Worm (Caenorhabditis elegans) whole organism, L1 larva: ENCODE data around the gene ZK652.8.

Experiments used
- C16A3.4 ChIP-seq: fragments of 150-350 bp; optimal IDR thresholded peaks from 2 replicates; lab custom pipeline; 2014; ENCODE audit warnings: missing biosample characterization, missing genetic modification characterization
- Y116A8C.19 ChIP-seq: sonication (generic microtip); optimal IDR thresholded peaks from 2 replicates; lab custom pipeline; 2016; ENCODE audit warnings: missing compliant biosample characterization, missing genetic modification characterization, borderline replicate concordance
- aha-1 ChIP-seq: fragments of 150-350 bp; optimal IDR thresholded peaks from 2 replicates; lab custom pipeline; 2014; ENCODE audit warnings: missing biosample characterization, missing genetic modification characterization
- alr-1 ChIP-seq: fragments of 200-800 bp; sonication (Bioruptor generic); optimal IDR thresholded peaks from 2 replicates; lab custom pipeline; 2018; ENCODE audit warnings: borderline replicate concordance, mild to moderate bottlenecking, missing genetic modification characterization, missing compliant biosample characterization
- ama-1 ChIP-seq: fragments of 150-350 bp; optimal IDR thresholded peaks from 2 replicates; lab custom pipeline; 2014
- ceh-63 ChIP-seq: fragments of 200-800 bp; sonication (Bioruptor generic); optimal IDR thresholded peaks from 2 replicates; lab custom pipeline; 2018; ENCODE audit warnings: mild to moderate bottlenecking, missing genetic modification characterization, missing compliant biosample characterization
- ceh-8 ChIP-seq: fragments of 200-800 bp; sonication (Bioruptor generic); optimal IDR thresholded peaks from 2 replicates; lab custom pipeline; 2018; ENCODE audit warnings: mild to moderate bottlenecking, missing genetic modification characterization, moderate library complexity, missing compliant biosample characterization
- ceh-82 ChIP-seq, 3 experiments: fragments of 150-350 bp in 1 of 3; sonication (generic microtip) in 2 of 3; optimal IDR thresholded peaks; 2 replicates each; lab custom pipeline; 2014 to 2017; ENCODE audit warnings: missing biosample characterization in 3 of 3, missing genetic modification characterization in 3 of 3
- ceh-90 ChIP-seq: sonication (generic microtip); optimal IDR thresholded peaks from 2 replicates; lab custom pipeline; 2016; ENCODE audit warnings: missing genetic modification characterization, missing compliant biosample characterization
- ces-1 ChIP-seq: fragments of 150-350 bp; optimal IDR thresholded peaks from 2 replicates; lab custom pipeline; 2014; ENCODE audit warnings: missing biosample characterization, missing genetic modification reagents, missing genetic modification characterization
- dpl-1 ChIP-seq, 3 experiments: fragments of 150-350 bp in 2 of 3; sonication (generic microtip) in 1 of 3; optimal IDR thresholded peaks; 2 replicates each; lab custom pipeline; 2014 to 2017; ENCODE audit warnings: missing biosample characterization in 3 of 3, missing genetic modification characterization in 3 of 3, missing genetic modification reagents in 3 of 3
- efl-1 ChIP-seq, 4 experiments: fragments of 150-350 bp; optimal IDR thresholded peaks in 3 of 4; peaks in 1 of 4; 1 replicate in 1 of 4; 2 replicates in 3 of 4; lab custom pipeline; 2014; ENCODE audit warnings: missing biosample characterization in 2 of 4, missing genetic modification characterization in 2 of 4, missing genetic modification reagents in 2 of 4
- elt-2 ChIP-seq: sonication (generic microtip); optimal IDR thresholded peaks from 2 replicates; lab custom pipeline; 2016; ENCODE audit warnings: missing genetic modification characterization, mild to moderate bottlenecking, inconsistent platforms, missing compliant biosample characterization, missing genetic modification reagents
- elt-3 ChIP-seq, 6 experiments: fragments of 150-350 bp in 1 of 6; sonication (generic microtip); optimal IDR thresholded peaks; 2 replicates each; lab custom pipeline; 2017 to 2018; ENCODE audit warnings: missing biosample characterization in 6 of 6, missing genetic modification characterization in 6 of 6, inconsistent platforms in 1 of 6
- fkh-4 ChIP-seq: sonication (generic microtip); optimal IDR thresholded peaks from 2 replicates; lab custom pipeline; 2016; ENCODE audit warnings: missing compliant biosample characterization, missing genetic modification characterization, borderline replicate concordance
- fkh-8 ChIP-seq: sonication (generic microtip); optimal IDR thresholded peaks from 2 replicates; lab custom pipeline; 2016; ENCODE audit warnings: mild to moderate bottlenecking, missing genetic modification characterization, missing compliant biosample characterization
- fos-1 ChIP-seq: fragments of 150-350 bp; optimal IDR thresholded peaks from 2 replicates; lab custom pipeline; 2014; ENCODE audit warnings: missing biosample characterization, missing genetic modification characterization
- grh-1 ChIP-seq: fragments of 200-800 bp; sonication (Bioruptor generic); IDR thresholded peaks from 2 replicates; pipeline ENCODE4 v1.3.6; 2022; ENCODE audit warnings: missing genetic modification reagents, missing genetic modification characterization, missing compliant biosample characterization
- hlh-4 ChIP-seq: sonication (generic microtip); optimal IDR thresholded peaks from 2 replicates; lab custom pipeline; 2016; ENCODE audit warnings: mild to moderate bottlenecking, missing genetic modification characterization, missing compliant biosample characterization
- isw-1 ChIP-seq: fragments of 200-800 bp; sonication (Bioruptor generic); IDR thresholded peaks from 2 replicates; pipeline ENCODE4 v1.3.6; 2022; ENCODE audit warnings: missing genetic modification characterization, missing compliant biosample characterization
- lin-13 ChIP-seq: fragments of 150-350 bp; optimal IDR thresholded peaks from 2 replicates; lab custom pipeline; 2014; ENCODE audit warnings: missing biosample characterization, missing genetic modification reagents, missing genetic modification characterization
- lin-15B ChIP-seq: fragments of 150-350 bp; sonication (generic microtip); optimal IDR thresholded peaks from 3 replicates; lab custom pipeline; 2014; ENCODE audit warnings: missing biosample characterization, missing genetic modification characterization
- lin-39 ChIP-seq: fragments of 150-350 bp; optimal IDR thresholded peaks from 2 replicates; lab custom pipeline; 2014; ENCODE audit warnings: missing biosample characterization, missing genetic modification reagents, missing genetic modification characterization
- lir-3 ChIP-seq: sonication (generic microtip); optimal IDR thresholded peaks from 2 replicates; lab custom pipeline; 2016; ENCODE audit warnings: mild to moderate bottlenecking, missing genetic modification characterization, moderate library complexity, missing compliant biosample characterization; ENCODE audit not compliant: poor library complexity
- lsy-2 ChIP-seq, 2 experiments: fragments of 150-350 bp; optimal IDR thresholded peaks; 2 replicates each; lab custom pipeline; 2014; ENCODE audit warnings: missing biosample characterization in 2 of 2, missing genetic modification characterization in 2 of 2
- mdl-1 ChIP-seq, 2 experiments: fragments of 150-350 bp; optimal IDR thresholded peaks; 2 replicates each; lab custom pipeline; 2014 to 2017; ENCODE audit warnings: missing biosample characterization in 2 of 2, missing genetic modification characterization in 2 of 2, inconsistent platforms in 1 of 2
- mep-1 ChIP-seq: fragments of 150-350 bp; optimal IDR thresholded peaks from 2 replicates; lab custom pipeline; 2014; ENCODE audit warnings: missing biosample characterization, missing genetic modification characterization
- nhr-12 ChIP-seq: sonication (generic microtip); optimal IDR thresholded peaks from 2 replicates; lab custom pipeline; 2017; ENCODE audit warnings: missing biosample characterization, missing genetic modification characterization
- nhr-19 ChIP-seq: fragments of 200-800 bp; sonication (Bioruptor generic); conservative IDR thresholded peaks from 2 replicates; pipeline ENCODE4 v1.3.6; 2022; ENCODE audit warnings: missing genetic modification characterization, missing compliant biosample characterization
- nhr-20 ChIP-seq: sonication (generic microtip); optimal IDR thresholded peaks from 2 replicates; lab custom pipeline; 2016; ENCODE audit warnings: mild to moderate bottlenecking, missing genetic modification characterization, missing compliant biosample characterization
- nhr-237 ChIP-seq: fragments of 150-350 bp; optimal IDR thresholded peaks from 2 replicates; lab custom pipeline; 2014; ENCODE audit warnings: missing biosample characterization, missing genetic modification characterization
- nhr-28 ChIP-seq: fragments of 150-350 bp; optimal IDR thresholded peaks from 2 replicates; lab custom pipeline; 2014; ENCODE audit warnings: missing biosample characterization, missing genetic modification characterization
- nhr-47 ChIP-seq: sonication (generic microtip); optimal IDR thresholded peaks from 2 replicates; lab custom pipeline; 2016; ENCODE audit warnings: mild to moderate bottlenecking, missing genetic modification characterization, moderate library complexity, missing compliant biosample characterization
- nhr-71 ChIP-seq: sonication (generic microtip); optimal IDR thresholded peaks from 2 replicates; lab custom pipeline; 2016; ENCODE audit warnings: mild to moderate bottlenecking, missing genetic modification characterization, moderate library complexity, missing compliant biosample characterization
- nhr-76 ChIP-seq: sonication (generic microtip); optimal IDR thresholded peaks from 2 replicates; lab custom pipeline; 2017; ENCODE audit warnings: missing biosample characterization, missing genetic modification characterization
- nhr-77 ChIP-seq: fragments of 150-350 bp; optimal IDR thresholded peaks from 2 replicates; lab custom pipeline; 2014; ENCODE audit warnings: missing biosample characterization, missing genetic modification characterization
- nhr-84 ChIP-seq: sonication (generic microtip); optimal IDR thresholded peaks from 2 replicates; lab custom pipeline; 2017; ENCODE audit warnings: missing biosample characterization, missing genetic modification characterization
- pqm-1 ChIP-seq: sonication (generic microtip); optimal IDR thresholded peaks from 3 replicates; lab custom pipeline; 2017; ENCODE audit warnings: missing biosample characterization, missing genetic modification characterization
- sptf-1 ChIP-seq: fragments of 150-350 bp; optimal IDR thresholded peaks from 2 replicates; lab custom pipeline; 2014; ENCODE audit warnings: missing biosample characterization, missing genetic modification characterization
- unc-30 ChIP-seq: sonication (generic microtip); optimal IDR thresholded peaks from 2 replicates; lab custom pipeline; 2017; ENCODE audit warnings: missing biosample characterization, missing genetic modification characterization
- unc-62 ChIP-seq: fragments of 150-350 bp; optimal IDR thresholded peaks from 2 replicates; lab custom pipeline; 2014; ENCODE audit warnings: missing biosample characterization, missing genetic modification reagents, missing genetic modification characterization
- unc-86 ChIP-seq: sonication (generic microtip); optimal IDR thresholded peaks from 2 replicates; lab custom pipeline; 2016; ENCODE audit warnings: missing genetic modification characterization, missing compliant biosample characterization
- unc-98 ChIP-seq: fragments of 200-800 bp; sonication (Bioruptor generic); IDR thresholded peaks from 2 replicates; pipeline ENCODE4 v1.3.6; 2022; ENCODE audit warnings: missing genetic modification characterization, missing compliant biosample characterization
- xbp-1 ChIP-seq: sonication (generic microtip); optimal IDR thresholded peaks from 2 replicates; lab custom pipeline; 2016; ENCODE audit warnings: missing genetic modification characterization, missing compliant biosample characterization

Gene ZK652.8

DNA sequence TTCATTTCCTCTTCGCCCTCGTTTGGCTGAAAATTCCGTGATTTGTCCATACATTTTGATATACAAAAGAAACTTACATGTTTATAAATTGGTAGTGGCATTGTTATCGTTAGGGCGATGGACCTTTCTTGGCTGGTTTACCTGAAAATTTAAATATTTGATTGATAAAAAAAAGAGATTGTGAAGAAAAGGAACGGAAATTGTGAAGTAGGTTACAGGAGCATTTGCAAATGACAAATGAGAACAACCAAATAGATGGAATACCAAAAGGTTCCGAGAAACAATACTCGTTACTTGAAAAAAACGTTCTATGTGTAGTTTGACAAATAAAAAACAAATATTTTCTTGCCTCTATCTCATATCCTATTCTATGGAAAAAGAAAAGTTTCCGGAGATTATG is at the start of gene ZK652.8:
Gene ZK652.8 (minus strand): TSS at position 101 of the 400 bp plus-strand sequence.
- TF ChIP-seq fkh-8 (tag; lab: Kevin White, UChicago), result no peak
- no peak for TF ChIP-seq ceh-82 (tag; optimal IDR thresholded peaks at IDR 0.05; lab: Kevin White, UChicago)
- no peak for TF ChIP-seq ceh-63 (GFP tag; lab: Kevin White, UChicago)
- TF ChIP-seq ceh-8 (GFP tag; lab: Kevin White, UChicago), result no peak

DNA sequence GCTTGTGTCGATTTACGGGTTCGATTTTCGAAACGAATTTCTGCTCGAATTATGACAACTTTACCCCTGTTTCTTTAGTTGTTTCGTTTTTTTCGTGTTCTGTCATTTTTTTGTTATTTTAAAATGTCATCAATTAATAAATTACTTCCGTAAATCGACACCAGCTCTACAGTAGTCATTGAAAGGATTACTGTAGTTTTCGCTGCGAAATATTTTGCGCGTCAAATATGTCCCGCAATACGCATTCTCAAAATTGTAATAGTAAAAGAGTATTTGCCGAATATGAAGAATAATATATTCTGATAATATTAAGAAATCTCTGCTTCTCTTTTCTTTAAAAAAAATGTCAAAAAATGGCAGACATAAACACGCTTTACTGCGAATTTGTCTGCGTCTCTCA is 49.8 kb upstream of the ZK652.8 start:
- TF ChIP-seq lin-15B (tag; lab: Kevin White, UChicago) (no peak), nhr-28 (tag; lab: Kevin White, UChicago) (no peak), aha-1 (tag; lab: Kevin White, UChicago) (no peak), grh-1 (GFP tag; lab: Robert Waterston, UW) (no peak), lin-39 (no peak), hlh-4 (tag; lab: Kevin White, UChicago) (no peak), nhr-84 (tag; lab: Kevin White, UChicago) (no peak), xbp-1 (tag; lab: Kevin White, UChicago) (no peak), fkh-8 (tag; lab: Kevin White, UChicago) (peak; percentile 27), efl-1 (optimal IDR thresholded peaks at IDR 0.05; lab: Kevin White, UChicago) (no peak), efl-1 (GFP tag; optimal IDR thresholded peaks at IDR 0.05 in 1 of 2; lab: Kevin White, UChicago) (peak in 1 of 2 experiments; percentile 54), sptf-1 (tag; lab: Kevin White, UChicago) (no peak), nhr-77 (tag; lab: Kevin White, UChicago) (no peak), nhr-76 (no peak), elt-3 (tag; optimal IDR thresholded peaks at IDR 0.05; lab: Kevin White, UChicago) (no peak), unc-30 (tag; lab: Kevin White, UChicago) (no peak), nhr-12 (tag; lab: Kevin White, UChicago) (no peak), ceh-63 (GFP tag; lab: Kevin White, UChicago) (no peak)

- TF ChIP-seq nhr-20 (tag; lab: Kevin White, UChicago) (no peak), hlh-4 (tag; lab: Kevin White, UChicago) (no peak), nhr-84 (tag; lab: Kevin White, UChicago) (no peak), alr-1 (tag; lab: Kevin White, UChicago) (no peak), ces-1 (GFP tag; lab: Kevin White, UChicago) (no peak), ama-1 (lab: Kevin White, UChicago) (no peak), sptf-1 (tag; lab: Kevin White, UChicago) (no peak), lir-3 (tag; lab: Kevin White, UChicago) (no peak), efl-1 (optimal IDR thresholded peaks at IDR 0.05; lab: Kevin White, UChicago) (no peak), efl-1 (GFP tag; optimal IDR thresholded peaks at IDR 0.05 in 1 of 2; lab: Kevin White, UChicago) (no peak)
Observed at ce11 chrIII:7892333-7892732, 48.9 kb upstream of the ZK652.8 start.

DNA sequence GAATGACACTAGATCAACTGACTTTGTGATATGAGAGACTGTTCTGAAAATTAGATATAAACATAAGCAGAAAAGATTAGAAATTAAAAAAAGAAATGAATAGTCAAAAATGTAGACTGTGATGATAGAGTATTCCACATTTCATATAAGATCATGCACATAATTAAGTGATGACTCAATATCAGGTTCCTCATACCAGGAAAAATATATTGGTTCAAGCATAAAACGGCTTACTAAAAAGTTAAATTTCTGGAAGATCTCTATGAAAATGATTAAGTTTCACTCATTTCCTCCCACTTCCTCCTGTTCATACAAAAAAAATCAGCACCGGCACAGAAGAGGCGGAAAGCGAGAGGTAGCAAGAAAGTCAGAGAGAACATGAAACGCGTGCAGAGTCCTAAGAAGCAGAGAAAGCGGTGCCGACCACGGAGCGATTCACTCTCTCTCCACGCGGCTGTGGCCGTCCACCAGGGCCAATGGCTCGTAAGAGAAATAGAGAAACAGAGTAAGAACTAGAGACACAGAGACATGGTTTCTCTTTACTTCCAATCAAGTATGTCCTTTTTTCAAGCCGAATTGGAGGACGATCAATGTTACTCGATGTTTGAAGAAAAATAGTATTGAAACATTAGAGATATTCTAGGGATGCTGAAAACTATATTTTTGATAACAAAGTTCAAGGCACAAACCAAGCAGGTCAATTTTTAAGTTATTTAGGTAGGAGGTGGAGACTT is 48.3 kb upstream of the ZK652.8 start, which contains the start of the genes ZK688.5 and fahd-1:
Gene ZK688.5 (minus strand): TSS at position 51 of the 734 bp plus-strand sequence.
Gene fahd-1 (plus strand): TSS at position 684 of the 734 bp plus-strand sequence.
- TF ChIP-seq ama-1 (lab: Kevin White, UChicago) (no peak), lin-13 (no peak), isw-1 (GFP tag; lab: Robert Waterston, UW) (peak; percentile 35; the same call in 1 of the 2 replicates), pqm-1 (no peak), nhr-12 (tag; lab: Kevin White, UChicago) (no peak), ceh-90 (tag; lab: Kevin White, UChicago) (no peak), unc-62 (GFP tag; lab: Kevin White, UChicago) (no peak), nhr-47 (peak; percentile 70), fkh-4 (tag; lab: Kevin White, UChicago) (no peak), unc-98 (no peak), Y116A8C.19 (no peak), mdl-1 (tag; optimal IDR thresholded peaks at IDR 0.05; lab: Kevin White, UChicago) (peak in 1 of 2 experiments; percentile 82), unc-86 (tag; lab: Kevin White, UChicago) (peak; percentile 34), C16A3.4 (tag; lab: Kevin White, UChicago) (peak; percentile 60), nhr-19 (GFP tag; lab: Robert Waterston, UW) (peak; percentile 57), fos-1 (tag; lab: Kevin White, UChicago) (no peak), elt-2 (tag; lab: Kevin White, UChicago) (peak; percentile 21), ceh-63 (GFP tag; lab: Kevin White, UChicago) (no peak), lsy-2 (tag; optimal IDR thresholded peaks at IDR 0.05; lab: Kevin White, UChicago) (peak; percentile 62 to 77), nhr-71 (tag; lab: Kevin White, UChicago) (peak; percentile 83), sptf-1 (tag; lab: Kevin White, UChicago) (no peak), mep-1 (tag; lab: Kevin White, UChicago) (peak; percentile 70), nhr-237 (tag; lab: Kevin White, UChicago) (peak; percentile 10), nhr-77 (tag; lab: Kevin White, UChicago) (peak; percentile 49), dpl-1 (GFP tag; optimal IDR thresholded peaks at IDR 0.05; lab: Kevin White, UChicago) (peak; percentile 43 to 50 (median 49))
